Worm (Caenorhabditis elegans): Measurements from ENCODE around the gene fbxa-78.

DNA sequence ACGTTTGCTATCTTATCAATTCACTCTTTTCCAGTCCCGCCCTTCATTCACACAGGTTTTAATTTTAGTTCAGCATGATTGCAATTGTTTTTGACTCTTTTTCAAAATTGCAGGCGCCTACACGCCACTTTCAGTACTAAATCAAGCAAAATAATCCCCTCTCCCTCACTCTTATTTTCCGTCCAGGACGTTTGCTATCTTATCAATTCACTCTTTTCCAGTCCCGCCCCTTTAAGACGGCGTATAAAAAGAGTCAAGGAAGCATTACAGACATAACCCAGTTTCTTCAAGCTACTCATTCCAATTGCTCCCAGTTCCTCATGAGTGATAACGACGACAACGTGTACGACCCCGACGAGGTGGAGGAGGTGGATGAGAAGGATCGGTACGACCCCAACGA, 43.6 kb downstream of the fbxa-78 start, which contains the start of gene Y119D3B.21:
- TF ChIP-seq fos-1 (tag; optimal IDR thresholded peaks at IDR 0.05) (no peak), tlp-1 (tag; optimal IDR thresholded peaks at IDR 0.05) (no peak), mdl-1 (tag; optimal IDR thresholded peaks at IDR 0.05) (no peak), pag-3 (tag; optimal IDR thresholded peaks at IDR 0.05; ENCODE audit: borderline replicate concordance, insufficient read depth) (no peak), dpl-1 (GFP tag; optimal IDR thresholded peaks at IDR 0.05) (no peak), nhr-90 (tag; optimal IDR thresholded peaks at IDR 0.05; ENCODE audit: poor library complexity) (no peak), nhr-77 (tag; optimal IDR thresholded peaks at IDR 0.05) (no peak), snpc-4 (tag; optimal IDR thresholded peaks at IDR 0.05) (no peak), nhr-12 (tag; optimal IDR thresholded peaks at IDR 0.05) (no peak), tbx-2 (tag; optimal IDR thresholded peaks at IDR 0.05) (no peak)

Measured in whole organism, L1 larva.